Fruit fly (Drosophila melanogaster): Measurements from ENCODE around the gene CG5114.

Gene CG5114

dm6 chr3L:14999284-15000019 lies 16.8 kb downstream of the CG5114 start, which contains the start of the genes mRpL39 and Prosbeta2:
mRpL39 (minus strand) TSS chr3L:14999666.
Prosbeta2 (plus strand) TSS chr3L:14999951.
- TF ChIP-seq pan (optimal IDR thresholded peaks at IDR 0.05) = no peak
- no peak for TF ChIP-seq psq (optimal IDR thresholded peaks at IDR 0.05)
- TF ChIP-seq usp (GFP tag; optimal IDR thresholded peaks at IDR 0.05) = no peak
- no peak for TF ChIP-seq EcR (GFP tag; optimal IDR thresholded peaks at IDR 0.05)
- TF ChIP-seq Dll (optimal IDR thresholded peaks at IDR 0.05) = no peak

- TF ChIP-seq EcR (GFP tag; optimal IDR thresholded peaks at IDR 0.05) = no peak
- no peak for TF ChIP-seq usp (GFP tag; optimal IDR thresholded peaks at IDR 0.05)
- no peak for TF ChIP-seq CG8478 (optimal IDR thresholded peaks at IDR 0.05)
- no peak for TF ChIP-seq Dll (optimal IDR thresholded peaks at IDR 0.05)
- no peak for TF ChIP-seq pan (optimal IDR thresholded peaks at IDR 0.05)
- TF ChIP-seq psq (optimal IDR thresholded peaks at IDR 0.05) = no peak
These were observed 22.4 kb downstream of the CG5114 start for dm6 chr3L:15005085-15005484.

- TF ChIP-seq Dll (optimal IDR thresholded peaks at IDR 0.05) (no peak), usp (GFP tag; optimal IDR thresholded peaks at IDR 0.05) (no peak), pan (optimal IDR thresholded peaks at IDR 0.05) (no peak), CG8478 (optimal IDR thresholded peaks at IDR 0.05) (no peak), EcR (GFP tag; optimal IDR thresholded peaks at IDR 0.05) (no peak), psq (optimal IDR thresholded peaks at IDR 0.05) (no peak)
These were observed 23.1 kb downstream of the CG5114 start for dm6 chr3L:15005774-15006173.

- no peak for TF ChIP-seq Dll (optimal IDR thresholded peaks at IDR 0.05)
- no peak for TF ChIP-seq psq (optimal IDR thresholded peaks at IDR 0.05)
- no peak for TF ChIP-seq CG8478 (optimal IDR thresholded peaks at IDR 0.05)
- no peak for TF ChIP-seq EcR (GFP tag; optimal IDR thresholded peaks at IDR 0.05)
- no peak for TF ChIP-seq usp (GFP tag; optimal IDR thresholded peaks at IDR 0.05)
- no peak for TF ChIP-seq pan (optimal IDR thresholded peaks at IDR 0.05)
These were observed 24.2 kb downstream of the CG5114 start for dm6 chr3L:15006825-15007224.

- TF ChIP-seq EcR (GFP tag; optimal IDR thresholded peaks at IDR 0.05) (no peak), CG8478 (optimal IDR thresholded peaks at IDR 0.05) (no peak), Dll (optimal IDR thresholded peaks at IDR 0.05) (no peak), usp (GFP tag; optimal IDR thresholded peaks at IDR 0.05) (no peak), psq (optimal IDR thresholded peaks at IDR 0.05) (no peak), pan (optimal IDR thresholded peaks at IDR 0.05) (no peak)
These were observed 24.8 kb downstream of the CG5114 start for dm6 chr3L:15007271-15007948.

- TF ChIP-seq CG8478 (optimal IDR thresholded peaks at IDR 0.05) = no peak
- TF ChIP-seq Dll (optimal IDR thresholded peaks at IDR 0.05) = no peak
- TF ChIP-seq psq (optimal IDR thresholded peaks at IDR 0.05) = no peak
- TF ChIP-seq EcR (GFP tag; optimal IDR thresholded peaks at IDR 0.05) = no peak
- TF ChIP-seq usp (GFP tag; optimal IDR thresholded peaks at IDR 0.05) = no peak
- no peak for TF ChIP-seq pan (optimal IDR thresholded peaks at IDR 0.05)
These were observed 27.0 kb downstream of the CG5114 start for dm6 chr3L:15009681-15010080.

dm6 chr3L:15010601-15011000 lies 28.0 kb downstream of the CG5114 start:
- TF ChIP-seq pan (optimal IDR thresholded peaks at IDR 0.05) = no peak
- no peak for TF ChIP-seq Dll (optimal IDR thresholded peaks at IDR 0.05)

- TF ChIP-seq CG8478 (optimal IDR thresholded peaks at IDR 0.05) (no peak), pan (optimal IDR thresholded peaks at IDR 0.05) (no peak)
These were observed 28.5 kb downstream of the CG5114 start for dm6 chr3L:15011142-15011541.

dm6 chr3L:15011638-15012335 lies 29.2 kb downstream of the CG5114 start:
- TF ChIP-seq EcR (GFP tag; optimal IDR thresholded peaks at IDR 0.05) (no peak), pan (optimal IDR thresholded peaks at IDR 0.05) (no peak), CG8478 (optimal IDR thresholded peaks at IDR 0.05) (no peak), usp (GFP tag; optimal IDR thresholded peaks at IDR 0.05) (no peak), Dll (optimal IDR thresholded peaks at IDR 0.05) (no peak), psq (optimal IDR thresholded peaks at IDR 0.05) (no peak)

- TF ChIP-seq EcR (GFP tag; optimal IDR thresholded peaks at IDR 0.05) (no peak), CG8478 (optimal IDR thresholded peaks at IDR 0.05) (no peak), pan (optimal IDR thresholded peaks at IDR 0.05) (no peak), psq (optimal IDR thresholded peaks at IDR 0.05) (no peak), Dll (optimal IDR thresholded peaks at IDR 0.05) (no peak), usp (GFP tag; optimal IDR thresholded peaks at IDR 0.05) (no peak)
These were observed 30.7 kb downstream of the CG5114 start for dm6 chr3L:15013296-15013695.

dm6 chr3L:15013957-15014692 lies 31.5 kb downstream of the CG5114 start, which contains the start of gene Reck:
Reck (minus strand) TSS chr3L:15014062.
- TF ChIP-seq EcR (GFP tag; optimal IDR thresholded peaks at IDR 0.05) = no peak
- no peak for TF ChIP-seq usp (GFP tag; optimal IDR thresholded peaks at IDR 0.05)
- TF ChIP-seq CG8478 (optimal IDR thresholded peaks at IDR 0.05) = no peak
- TF ChIP-seq pan (optimal IDR thresholded peaks at IDR 0.05) = no peak
- no peak for TF ChIP-seq Dll (optimal IDR thresholded peaks at IDR 0.05)
- TF ChIP-seq psq (optimal IDR thresholded peaks at IDR 0.05) = no peak
